Fruit fly (Drosophila melanogaster): ENCODE data around the gene kz.

kz gene

DNA sequence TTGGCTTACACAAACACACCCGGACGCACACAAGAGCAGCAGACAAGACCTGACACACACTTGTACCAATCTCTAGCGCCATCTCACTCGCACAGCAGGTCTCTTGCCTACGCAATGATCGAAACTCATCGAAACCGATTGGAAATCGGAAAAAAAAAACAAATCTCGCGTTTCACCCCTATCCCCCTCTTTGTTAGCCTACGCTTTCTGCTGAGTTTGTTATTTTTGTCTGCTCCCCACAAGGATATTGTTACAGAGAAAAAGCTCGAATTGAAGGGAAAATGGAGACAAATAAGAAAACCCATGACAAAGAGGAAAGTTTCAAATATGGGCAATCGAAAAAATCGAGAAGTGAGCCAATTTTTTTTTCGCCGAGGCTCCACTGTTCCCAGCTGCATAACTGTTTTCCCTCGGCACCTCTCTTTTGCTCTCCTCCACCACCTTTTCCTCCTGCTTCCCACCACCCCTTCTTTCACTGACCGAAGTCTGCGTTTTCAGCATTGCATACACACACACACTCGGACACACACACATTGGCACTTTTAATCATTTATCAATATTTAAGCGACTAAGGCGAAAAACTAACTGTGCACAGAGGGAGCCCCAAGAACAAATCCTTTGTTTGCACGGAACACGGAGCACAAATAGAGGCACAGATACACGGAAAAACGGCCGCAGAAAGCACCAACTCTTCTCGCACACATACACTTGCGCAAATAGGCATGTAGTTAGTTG is 28.2 kb upstream of the kz start (continued):
- TF ChIP-seq Lpt (GFP tag; optimal IDR thresholded peaks at IDR 0.05) (peak; percentile 23), spab (GFP tag; optimal IDR thresholded peaks at IDR 0.05) (no peak), CG6276 (GFP tag; optimal IDR thresholded peaks at IDR 0.05) (peak; percentile 44), Blimp-1 (GFP tag; optimal IDR thresholded peaks at IDR 0.05) (no peak), CG1621 (tag; optimal IDR thresholded peaks at IDR 0.05) (no peak), vri (GFP tag; optimal IDR thresholded peaks at IDR 0.05) (peak; percentile 48), Sox15 (GFP tag; optimal IDR thresholded peaks at IDR 0.05) (peak; percentile 52), CG8319 (GFP tag; optimal IDR thresholded peaks at IDR 0.05) (peak; percentile 34), fkh (GFP tag; optimal IDR thresholded peaks at IDR 0.05) (peak; percentile 67), svp (GFP tag) (peak; percentile 68), Met (GFP tag; optimal IDR thresholded peaks at IDR 0.05) (peak; percentile 40), dsx (GFP tag; optimal IDR thresholded peaks at IDR 0.05; ENCODE audit: poor library complexity, severe bottlenecking) (no peak), CG3919 (GFP tag; optimal IDR thresholded peaks at IDR 0.05) (no peak), net (GFP tag; optimal IDR thresholded peaks at IDR 0.05) (peak; percentile 48), CG16779 (tag; optimal IDR thresholded peaks at IDR 0.05) (no peak), CG32006 (GFP tag; optimal IDR thresholded peaks at IDR 0.05) (peak; percentile 75), CG10669 (GFP tag; optimal IDR thresholded peaks at IDR 0.05) (peak; percentile 29), Eip75B (GFP tag; optimal IDR thresholded peaks at IDR 0.05) (peak; percentile 27), CG6792 (GFP tag; optimal IDR thresholded peaks at IDR 0.05) (peak; percentile 44), CG15336 (GFP tag; IDR thresholded peaks at IDR 0.05) (peak; percentile 80), CG6854 (GFP tag; optimal IDR thresholded peaks at IDR 0.05) (peak; percentile 28), CG11762 (GFP tag; optimal IDR thresholded peaks at IDR 0.05; ENCODE audit: insufficient read depth) (no peak)

dm6 chrX:2262511-2262910 is 20.7 kb upstream of the kz start, which contains the start of the genes temp and CG3071:
temp (minus strand) TSS chrX:2262515.
CG3071 (plus strand) TSS chrX:2262837.
- TF ChIP-seq Eip75B (GFP tag; optimal IDR thresholded peaks at IDR 0.05) = peak; percentile 61
- no peak for TF ChIP-seq CG6854 (GFP tag; optimal IDR thresholded peaks at IDR 0.05)
- peak; percentile 57 for TF ChIP-seq topi (GFP tag; optimal IDR thresholded peaks at IDR 0.05)
- TF ChIP-seq CG11762 (GFP tag; optimal IDR thresholded peaks at IDR 0.05; ENCODE audit: insufficient read depth) = no peak
- TF ChIP-seq esn (GFP tag; optimal IDR thresholded peaks at IDR 0.05) = peak; percentile 72
- no peak for TF ChIP-seq CG7368 (GFP tag; optimal IDR thresholded peaks at IDR 0.05)
- no peak for TF ChIP-seq Lpt (GFP tag; optimal IDR thresholded peaks at IDR 0.05)
- TF ChIP-seq CG34406 (GFP tag; optimal IDR thresholded peaks at IDR 0.05) = peak; percentile 54
- no peak for TF ChIP-seq CG6276 (GFP tag; optimal IDR thresholded peaks at IDR 0.05)
- peak; percentile 62 for TF ChIP-seq Hr4 (GFP tag; optimal IDR thresholded peaks at IDR 0.05)
- peak; percentile 65 for TF ChIP-seq CG10631 (GFP tag; optimal IDR thresholded peaks at IDR 0.05)
- TF ChIP-seq Smox (GFP tag; optimal IDR thresholded peaks at IDR 0.05) = no peak
- peak; percentile 37 for TF ChIP-seq dac (GFP tag; optimal IDR thresholded peaks at IDR 0.05)
- TF ChIP-seq CG6163 (GFP tag; IDR thresholded peaks at IDR 0.05) = no peak
- peak; percentile 3 for TF ChIP-seq net (GFP tag; optimal IDR thresholded peaks at IDR 0.05)
- TF ChIP-seq Gug (GFP tag; IDR thresholded peaks at IDR 0.05) = peak; percentile 27; the same call in 1 of the 2 replicates
- peak; percentile 33 for TF ChIP-seq achi (GFP tag; optimal IDR thresholded peaks at IDR 0.05)
- peak; percentile 62 for TF ChIP-seq Met (GFP tag; optimal IDR thresholded peaks at IDR 0.05)
- TF ChIP-seq CG1621 (tag; optimal IDR thresholded peaks at IDR 0.05) = no peak
- TF ChIP-seq salr (GFP tag; optimal IDR thresholded peaks at IDR 0.05) = no peak
- peak; percentile 21 for TF ChIP-seq CG8632 (GFP tag; optimal IDR thresholded peaks at IDR 0.05)
- TF ChIP-seq Sox15 (GFP tag; optimal IDR thresholded peaks at IDR 0.05) = peak; percentile 39
- no peak for TF ChIP-seq CG16779 (tag; optimal IDR thresholded peaks at IDR 0.05)
- no peak; the same call in 1 of the 2 replicates for TF ChIP-seq CG11294 (GFP tag; IDR thresholded peaks at IDR 0.05)
- TF ChIP-seq cyc (GFP tag; optimal IDR thresholded peaks at IDR 0.05) = peak; percentile 62
- TF ChIP-seq dsx (GFP tag; optimal IDR thresholded peaks at IDR 0.05; ENCODE audit: poor library complexity, severe bottlenecking) = peak; percentile 16
- TF ChIP-seq CG9139 (GFP tag; optimal IDR thresholded peaks at IDR 0.05) = no peak
- TF ChIP-seq Hr39 (GFP tag; optimal IDR thresholded peaks at IDR 0.05) = peak; percentile 69
- no peak for TF ChIP-seq CG8119 (GFP tag; IDR thresholded peaks at IDR 0.05)
- peak; percentile 38 for TF ChIP-seq CG6808 (GFP tag; optimal IDR thresholded peaks at IDR 0.05)
- peak; percentile 62 for TF ChIP-seq CG32006 (GFP tag; optimal IDR thresholded peaks at IDR 0.05)
- no peak for TF ChIP-seq fkh (GFP tag; optimal IDR thresholded peaks at IDR 0.05)
- TF ChIP-seq CG8319 (GFP tag; optimal IDR thresholded peaks at IDR 0.05) = no peak
- peak; percentile 27; the same call in 1 of the 2 replicates for TF ChIP-seq CG15336 (GFP tag; IDR thresholded peaks at IDR 0.05)
- TF ChIP-seq Eip78C (GFP tag) = peak; percentile 72
- TF ChIP-seq Sox14 (GFP tag; optimal IDR thresholded peaks at IDR 0.05) = peak; percentile 72
- TF ChIP-seq lz (GFP tag; optimal IDR thresholded peaks at IDR 0.05) = peak; percentile 73
- no peak for TF ChIP-seq eg (GFP tag; IDR thresholded peaks at IDR 0.05)
- TF ChIP-seq acj6 (GFP tag; optimal IDR thresholded peaks at IDR 0.05) = peak; percentile 65
- TF ChIP-seq CG10669 (GFP tag; optimal IDR thresholded peaks at IDR 0.05) = peak; percentile 32
